Worm (Caenorhabditis elegans) whole organism, young adult: ENCODE results near the gene ztf-17.

Experiments
- B0035.1 ChIP-seq: sonication (generic microtip); optimal IDR thresholded peaks from 2 replicates; lab custom pipeline; 2016; ENCODE audit warnings: missing genetic modification characterization, mild to moderate bottlenecking, missing compliant biosample characterization, missing genotype, missing genetic modification reagents
- B0261.1 ChIP-seq: sonication (generic microtip); optimal IDR thresholded peaks from 2 replicates; lab custom pipeline; 2016; ENCODE audit warnings: mild to moderate bottlenecking, missing genetic modification characterization, moderate library complexity, missing compliant biosample characterization
- B0336.3 ChIP-seq: fragments of 200-800 bp; sonication (Bioruptor generic); IDR thresholded peaks from 2 replicates; pipeline ENCODE4 v1.3.6; 2022; ENCODE audit warnings: missing genetic modification characterization, missing compliant biosample characterization
- F22D6.2 ChIP-seq: sonication (generic microtip); optimal IDR thresholded peaks from 2 replicates; lab custom pipeline; 2016; ENCODE audit warnings: mild to moderate bottlenecking, missing genetic modification characterization, missing compliant biosample characterization
- F33H1.4 ChIP-seq: fragments of 200-800 bp; sonication (Bioruptor generic); IDR thresholded peaks from 2 replicates; pipeline ENCODE4 v1.3.6; 2022; ENCODE audit warnings: missing genetic modification reagents, missing genetic modification characterization, missing compliant biosample characterization
- F37B4.10 ChIP-seq: fragments of 200-800 bp; sonication (Bioruptor generic); IDR thresholded peaks from 2 replicates; pipeline ENCODE4 v1.3.6; 2022; ENCODE audit warnings: missing genetic modification characterization, missing compliant biosample characterization
- F39B2.1 ChIP-seq: fragments of 200-800 bp; sonication (Bioruptor generic); IDR thresholded peaks from 2 replicates; pipeline ENCODE4 v1.3.6; 2022; ENCODE audit warnings: missing genetic modification reagents, missing genetic modification characterization, missing compliant biosample characterization
- F49E8.2 ChIP-seq: sonication (generic microtip); optimal IDR thresholded peaks from 3 replicates; lab custom pipeline; 2017; ENCODE audit warnings: missing genetic modification characterization, mild to moderate bottlenecking, missing compliant biosample characterization, antibody characterized with exemption, moderate library complexity; ENCODE audit not compliant: insufficient read depth
- F55B11.4 ChIP-seq: sonication (generic microtip); optimal IDR thresholded peaks from 2 replicates; lab custom pipeline; 2016; ENCODE audit warnings: missing compliant biosample characterization, missing genetic modification characterization, borderline replicate concordance; ENCODE audit not compliant: insufficient read depth
- F57C9.4 ChIP-seq: sonication (generic microtip); optimal IDR thresholded peaks from 2 replicates; lab custom pipeline; 2017; ENCODE audit warnings: mild to moderate bottlenecking, missing genetic modification characterization, missing compliant biosample characterization
- T07F8.4 ChIP-seq: sonication (generic microtip); optimal IDR thresholded peaks from 2 replicates; lab custom pipeline; 2016; ENCODE audit warnings: mild to moderate bottlenecking, missing genetic modification characterization, moderate library complexity, missing compliant biosample characterization
- T26A5.8 ChIP-seq: sonication (generic microtip); optimal IDR thresholded peaks from 2 replicates; lab custom pipeline; 2016; ENCODE audit warnings: missing genetic modification characterization, missing compliant biosample characterization
- Y56A3A.18 ChIP-seq: fragments of 200-800 bp; sonication (Bioruptor generic); IDR thresholded peaks from 2 replicates; pipeline ENCODE4 v1.3.6; 2022; ENCODE audit warnings: missing genetic modification reagents, missing genetic modification characterization, missing compliant biosample characterization
- Y95B8A.8 ChIP-seq: fragments of 200-800 bp; sonication (Bioruptor generic); IDR thresholded peaks from 2 replicates; pipeline ENCODE4 v1.3.6; 2022; ENCODE audit warnings: missing genetic modification reagents, missing genetic modification characterization, missing compliant biosample characterization
- attf-3 ChIP-seq: fragments of 200-800 bp; sonication (Bioruptor generic); conservative IDR thresholded peaks from 2 replicates; pipeline ENCODE4 v1.3.6; 2022; ENCODE audit warnings: missing genetic modification reagents, missing genetic modification characterization, missing compliant biosample characterization
- attf-5 ChIP-seq: fragments of 200-800 bp; sonication (Bioruptor generic); optimal IDR thresholded peaks from 2 replicates; lab custom pipeline; 2018; ENCODE audit warnings: mild to moderate bottlenecking, missing genetic modification characterization, missing compliant biosample characterization
- cebp-1 ChIP-seq, 2 experiments: fragments of 200-800 bp in 1 of 2; sonication (Bioruptor generic) in 1 of 2; sonication (generic microtip) in 1 of 2; IDR thresholded peaks in 1 of 2; optimal IDR thresholded peaks in 1 of 2; 2 replicates each; pipeline versions ENCODE4 v1.3.6 to Lab custom; 2017 to 2022; ENCODE audit warnings: missing compliant biosample characterization in 2 of 2, missing genetic modification characterization in 2 of 2, mild to moderate bottlenecking in 1 of 2, missing genetic modification reagents in 1 of 2, moderate library complexity in 1 of 2
- cebp-2 ChIP-seq: fragments of 200-800 bp; sonication (Bioruptor generic); IDR thresholded peaks from 2 replicates; pipeline ENCODE4 v1.3.6; 2022; ENCODE audit warnings: missing genetic modification characterization, missing compliant biosample characterization
- dpff-1 ChIP-seq: sonication (generic microtip); optimal IDR thresholded peaks from 2 replicates; lab custom pipeline; 2017; ENCODE audit warnings: mild to moderate bottlenecking, missing genetic modification characterization, missing compliant biosample characterization
- ekl-4 ChIP-seq: fragments of 200-800 bp; sonication (Bioruptor generic); IDR thresholded peaks from 2 replicates; pipeline ENCODE4 v1.3.6; 2022; ENCODE audit warnings: missing genetic modification reagents, missing genetic modification characterization, missing compliant biosample characterization
- ets-4 ChIP-seq: fragments of 200-800 bp; sonication (Bioruptor generic); optimal IDR thresholded peaks from 2 replicates; lab custom pipeline; 2018; ENCODE audit warnings: mild to moderate bottlenecking, missing genetic modification characterization, missing compliant biosample characterization
- him-1 ChIP-seq: sonication (generic microtip); optimal IDR thresholded peaks from 2 replicates; lab custom pipeline; 2016; ENCODE audit warnings: missing genotype, missing genetic modification reagents, missing genetic modification characterization, missing compliant biosample characterization
- hrde-1 ChIP-seq: sonication (generic microtip); optimal IDR thresholded peaks from 2 replicates; lab custom pipeline; 2016; ENCODE audit warnings: missing genetic modification characterization, mild to moderate bottlenecking, missing compliant biosample characterization, moderate library complexity, missing genotype, missing genetic modification reagents, borderline replicate concordance
- hsf-1 ChIP-seq: fragments of 200-800 bp; sonication (Bioruptor generic); IDR thresholded peaks from 2 replicates; pipeline ENCODE4 v1.3.6; 2022; ENCODE audit warnings: missing genetic modification reagents, missing genetic modification characterization, missing compliant biosample characterization
- lag-1 ChIP-seq: fragments of 200-800 bp; sonication (Bioruptor generic); IDR thresholded peaks from 2 replicates; pipeline ENCODE4 v1.3.6; 2022; ENCODE audit warnings: missing genetic modification reagents, missing genetic modification characterization, missing compliant biosample characterization
- let-607 ChIP-seq, 2 experiments: fragments of 200-800 bp in 1 of 2; sonication (Bioruptor generic) in 1 of 2; sonication (generic microtip) in 1 of 2; optimal IDR thresholded peaks; 2 replicates each; lab custom pipeline; 2016 to 2018; ENCODE audit warnings: mild to moderate bottlenecking in 2 of 2, missing compliant biosample characterization in 2 of 2, missing genetic modification characterization in 2 of 2, moderate library complexity in 2 of 2, missing genotype in 1 of 2
- lin-26 ChIP-seq: fragments of 200-800 bp; sonication (Bioruptor generic); IDR thresholded peaks from 2 replicates; pipeline ENCODE4 v1.3.6; 2022; ENCODE audit warnings: missing genetic modification reagents, missing genetic modification characterization, missing compliant biosample characterization
- lin-35 ChIP-seq, 3 experiments: fragments of 150-350 bp in 2 of 3; sonication (generic microtip) in 1 of 3; optimal IDR thresholded peaks; 2 replicates each; lab custom pipeline; 2014 to 2018; ENCODE audit warnings: missing biosample characterization in 3 of 3, missing genetic modification characterization in 3 of 3, missing genetic modification reagents in 3 of 3
- lin-40 ChIP-seq: sonication (generic microtip); optimal IDR thresholded peaks from 2 replicates; lab custom pipeline; 2016; ENCODE audit warnings: missing genetic modification characterization, mild to moderate bottlenecking, missing compliant biosample characterization, missing genotype, missing genetic modification reagents
- lin-54 ChIP-seq: fragments of 200-800 bp; sonication (Bioruptor generic); optimal IDR thresholded peaks from 2 replicates; lab custom pipeline; 2018; ENCODE audit warnings: mild to moderate bottlenecking, missing genetic modification characterization, missing compliant biosample characterization
- lir-1 ChIP-seq: fragments of 200-800 bp; sonication (Bioruptor generic); conservative IDR thresholded peaks from 2 replicates; pipeline ENCODE4 v1.3.6; 2022; ENCODE audit warnings: missing genetic modification reagents, missing genetic modification characterization, missing compliant biosample characterization
- lsl-1 ChIP-seq: fragments of 200-800 bp; sonication (Bioruptor generic); optimal IDR thresholded peaks from 2 replicates; lab custom pipeline; 2018; ENCODE audit warnings: mild to moderate bottlenecking, missing genetic modification characterization, moderate library complexity, missing compliant biosample characterization
- madf-3 ChIP-seq: fragments of 200-800 bp; sonication (Bioruptor generic); IDR thresholded peaks from 2 replicates; pipeline ENCODE4 v1.3.6; 2022; ENCODE audit warnings: missing genetic modification reagents, missing genetic modification characterization, missing compliant biosample characterization
- mcd-1 ChIP-seq: fragments of 200-800 bp; sonication (Bioruptor generic); IDR thresholded peaks from 2 replicates; pipeline ENCODE4 v1.3.6; 2022; ENCODE audit warnings: missing genetic modification reagents, missing genetic modification characterization, missing compliant biosample characterization
- nhr-179 ChIP-seq: sonication (generic microtip); optimal IDR thresholded peaks from 2 replicates; lab custom pipeline; 2016; ENCODE audit warnings: mild to moderate bottlenecking, missing genetic modification characterization, missing compliant biosample characterization
- nhr-27 ChIP-seq: fragments of 200-800 bp; sonication (Bioruptor generic); optimal IDR thresholded peaks from 2 replicates; lab custom pipeline; 2018; ENCODE audit warnings: mild to moderate bottlenecking, missing genetic modification characterization, moderate library complexity, missing compliant biosample characterization
- pbrm-1 ChIP-seq: fragments of 200-800 bp; sonication (Bioruptor generic); IDR thresholded peaks from 2 replicates; pipeline ENCODE4 v1.3.6; 2022; ENCODE audit warnings: missing genetic modification reagents, missing genetic modification characterization, missing compliant biosample characterization
- rec-8 ChIP-seq, 2 experiments: sonication (generic microtip); optimal IDR thresholded peaks; 2 replicates each; lab custom pipeline; 2016; ENCODE audit warnings: mild to moderate bottlenecking in 2 of 2, missing genetic modification characterization in 2 of 2, missing genetic modification reagents in 2 of 2, missing genotype in 2 of 2, missing biosample characterization in 1 of 2, missing compliant biosample characterization in 1 of 2, moderate library complexity in 1 of 2
- sea-2 ChIP-seq: fragments of 200-800 bp; sonication (Bioruptor generic); IDR thresholded peaks from 2 replicates; pipeline ENCODE4 v1.3.6; 2022; ENCODE audit warnings: missing genetic modification characterization, missing compliant biosample characterization
- snpc-3.4 ChIP-seq: sonication (generic microtip); optimal IDR thresholded peaks from 2 replicates; lab custom pipeline; 2017; ENCODE audit warnings: missing genetic modification characterization, mild to moderate bottlenecking, missing compliant biosample characterization, antibody characterized with exemption, moderate library complexity, missing genotype, missing genetic modification reagents
- snpc-4 ChIP-seq, 5 experiments: fragments of 150-350 bp in 1 of 5; sonication (generic microtip) in 4 of 5; optimal IDR thresholded peaks; 2 replicates each; lab custom pipeline; 2014 to 2018; ENCODE audit warnings: missing genetic modification characterization in 5 of 5, missing biosample characterization in 3 of 5, antibody characterized with exemption in 2 of 5, mild to moderate bottlenecking in 2 of 5, missing compliant biosample characterization in 2 of 5, missing genotype in 2 of 5, moderate library complexity in 2 of 5, missing genetic modification reagents in 1 of 5
- tbp1 ChIP-seq: fragments of 200-800 bp; sonication (Bioruptor generic); optimal IDR thresholded peaks from 2 replicates; lab custom pipeline; 2018; ENCODE audit warnings: mild to moderate bottlenecking, missing genetic modification characterization, missing compliant biosample characterization
- tlf-1 ChIP-seq: fragments of 200-800 bp; sonication (Bioruptor generic); optimal IDR thresholded peaks from 2 replicates; lab custom pipeline; 2018; ENCODE audit warnings: mild to moderate bottlenecking, missing genetic modification characterization, missing compliant biosample characterization
- ztf-18 ChIP-seq: sonication (generic microtip); optimal IDR thresholded peaks from 2 replicates; lab custom pipeline; 2016; ENCODE audit warnings: missing genotype, mild to moderate bottlenecking, missing genetic modification characterization, missing compliant biosample characterization

Gene ztf-17

DNA sequence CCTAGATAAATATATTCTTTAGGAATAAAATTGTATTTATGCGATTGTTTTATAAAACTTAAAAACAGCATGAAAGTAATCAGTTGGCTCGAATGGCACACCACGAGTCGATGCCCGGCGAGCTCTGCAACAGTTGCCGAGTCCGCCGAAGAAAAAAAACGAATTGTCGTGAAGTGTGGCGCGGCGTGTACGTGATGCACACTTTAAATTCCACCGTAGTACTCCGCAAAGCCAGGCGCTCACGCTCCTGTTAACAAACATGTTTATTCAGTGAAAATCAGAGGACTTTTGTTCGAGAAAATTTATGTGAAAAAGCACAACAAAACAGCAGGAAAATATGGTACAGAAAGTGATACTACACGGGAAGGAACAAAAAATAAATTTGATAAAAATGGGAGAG, 670 bp upstream of the ztf-17 start (continued):
- peak; percentile 18; the same call in 1 of the 2 replicates for TF ChIP-seq Y95B8A.8 (GFP tag; lab: Robert Waterston, UW)
- peak; percentile 32 for TF ChIP-seq tlf-1
- no peak for TF ChIP-seq F57C9.4 (tag; lab: Kevin White, UChicago)
- TF ChIP-seq rec-8 (tag; optimal IDR thresholded peaks at IDR 0.05; lab: Kevin White, UChicago): no peak
- no peak for TF ChIP-seq B0261.1
- no peak for TF ChIP-seq T26A5.8 (tag; lab: Kevin White, UChicago)
- no peak for TF ChIP-seq lir-1 (GFP tag; lab: Robert Waterston, UW)
- no peak for TF ChIP-seq nhr-179 (tag; lab: Kevin White, UChicago)
- no peak for TF ChIP-seq let-607 (tag; optimal IDR thresholded peaks at IDR 0.05; lab: Kevin White, UChicago)
- TF ChIP-seq ekl-4 (GFP tag; lab: Robert Waterston, UW): peak; percentile 54; the same call in 1 of the 2 replicates
- no peak for TF ChIP-seq hsf-1 (GFP tag; lab: Robert Waterston, UW)
- no peak for TF ChIP-seq snpc-4 (GFP tag; optimal IDR thresholded peaks at IDR 0.05; lab: Kevin White, UChicago)
- peak in 1 of 4 experiments; percentile 39 for TF ChIP-seq snpc-4 (tag; optimal IDR thresholded peaks at IDR 0.05; lab: Kevin White, UChicago)
- TF ChIP-seq tbp1 (GFP tag; lab: Kevin White, UChicago): peak; percentile 20
- 0 out of 2 replicates have a peak, but pooled peaks have one; percentile 24 for TF ChIP-seq mcd-1 (GFP tag; lab: Robert Waterston, UW)
- TF ChIP-seq Y56A3A.18 (GFP tag; lab: Robert Waterston, UW): 0 out of 2 replicates have a peak, but pooled peaks have one; percentile 37
- TF ChIP-seq ztf-18 (tag; lab: Kevin White, UChicago): peak; percentile 1
- peak; percentile 73 for TF ChIP-seq attf-3
- TF ChIP-seq dpff-1: no peak
- no peak for TF ChIP-seq cebp-1 (GFP tag; IDR thresholded peaks at IDR 0.05; lab: Robert Waterston, UW)
- TF ChIP-seq cebp-1 (tag; optimal IDR thresholded peaks at IDR 0.05; lab: Kevin White, UChicago): peak; percentile 56
- TF ChIP-seq pbrm-1 (GFP tag; lab: Robert Waterston, UW): peak; percentile 63; the same call in 1 of the 2 replicates
- no peak for TF ChIP-seq ets-4
- TF ChIP-seq attf-5: peak; percentile 65
- TF ChIP-seq F55B11.4 (tag; lab: Kevin White, UChicago): no peak
- no peak for TF ChIP-seq lag-1 (GFP tag; lab: Robert Waterston, UW)
- TF ChIP-seq lin-26: peak; percentile 28; the same call in 1 of the 2 replicates

DNA sequence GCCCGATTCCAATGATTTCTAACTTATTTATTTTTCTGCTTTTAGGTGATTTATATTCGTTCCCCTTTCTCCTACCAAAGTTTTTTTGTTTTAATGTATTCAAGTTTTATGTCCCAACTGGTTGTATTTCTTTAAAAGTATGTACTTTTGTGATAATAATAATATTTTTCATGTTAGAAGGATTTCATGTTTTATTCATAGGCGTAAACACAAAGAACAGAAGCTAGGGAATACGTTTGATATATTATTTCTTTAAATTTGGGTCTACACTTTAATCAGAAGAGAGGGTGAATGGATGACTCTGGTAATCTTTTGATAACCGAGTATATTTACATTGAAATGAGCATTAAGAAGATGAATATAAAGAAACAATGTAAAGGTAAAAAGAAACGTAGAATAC, 3.9 kb downstream of the ztf-17 start:
- TF ChIP-seq cebp-2 (GFP tag; lab: Robert Waterston, UW) (0 out of 2 replicates have a peak, but pooled peaks have one; percentile 33), F55B11.4 (tag; lab: Kevin White, UChicago) (no peak), him-1 (tag; lab: Kevin White, UChicago) (peak; percentile 80), lsl-1 (GFP tag; lab: Kevin White, UChicago) (no peak), sea-2 (GFP tag; lab: Robert Waterston, UW) (no peak), hrde-1 (peak; percentile 81), F37B4.10 (GFP tag; lab: Robert Waterston, UW) (no peak), ekl-4 (GFP tag; lab: Robert Waterston, UW) (peak; percentile 15; the same call in 1 of the 2 replicates), lin-40 (tag; lab: Kevin White, UChicago) (no peak), lin-35 (GFP tag; optimal IDR thresholded peaks at IDR 0.05; lab: Kevin White, UChicago) (peak in 1 of 3 experiments; percentile 4), cebp-1 (GFP tag; IDR thresholded peaks at IDR 0.05; lab: Robert Waterston, UW) (no peak), cebp-1 (tag; optimal IDR thresholded peaks at IDR 0.05; lab: Kevin White, UChicago) (peak; percentile 6), snpc-3.4 (peak; percentile 72), B0336.3 (GFP tag; lab: Robert Waterston, UW) (peak; percentile 25; the same call in 1 of the 2 replicates), T07F8.4 (no peak), F22D6.2 (tag; lab: Kevin White, UChicago) (no peak), F49E8.2 (tag; lab: Kevin White, UChicago) (peak; percentile 59), ztf-18 (tag; lab: Kevin White, UChicago) (no peak), lin-54 (GFP tag; lab: Kevin White, UChicago) (peak; percentile 1), nhr-27 (tag; lab: Kevin White, UChicago) (peak; percentile 59), F33H1.4 (GFP tag; lab: Robert Waterston, UW) (0 out of 2 replicates have a peak, but pooled peaks have one; percentile 21), B0035.1 (peak; percentile 4), F39B2.1 (GFP tag; lab: Robert Waterston, UW) (no peak), madf-3 (GFP tag; lab: Robert Waterston, UW) (0 out of 2 replicates have a peak, but pooled peaks have one; percentile 7)
